Fruit fly (Drosophila melanogaster): Measurements from ENCODE around the gene plh.

dm6 chr3R:4981076-4981593, 29.7 kb downstream of the plh start:
- TF ChIP-seq psq (optimal IDR thresholded peaks at IDR 0.05) (no peak), Dll (optimal IDR thresholded peaks at IDR 0.05) (no peak), usp (GFP tag; optimal IDR thresholded peaks at IDR 0.05) (no peak)

Measured in whole organism.